Fruit fly (Drosophila melanogaster): ENCODE data around the gene Spindly.

The Spindly gene

dm6 chr2L:3519551-3519950 is 10.6 kb downstream of the Spindly start, which contains the start of the genes CG3213 and CG8851:
TSS of gene CG3213 (minus strand) at chr2L:3519651.
TSS of gene CG8851 (plus strand) at chr2L:3519677.
- TF ChIP-seq Dif (GFP tag; optimal IDR thresholded peaks at IDR 0.05; ENCODE audit: partially characterized antibody), result no peak
- TF ChIP-seq Myc (optimal IDR thresholded peaks at IDR 0.05), result no peak
- no peak for TF ChIP-seq Hnf4 (GFP tag; optimal IDR thresholded peaks at IDR 0.05)
- TF ChIP-seq Hr78 (GFP tag; optimal IDR thresholded peaks at IDR 0.05), result no peak
- TF ChIP-seq ey (GFP tag; optimal IDR thresholded peaks at IDR 0.05), result no peak
- no peak for TF ChIP-seq N (GFP tag; optimal IDR thresholded peaks at IDR 0.05)
- TF ChIP-seq tai (GFP tag; optimal IDR thresholded peaks at IDR 0.05), result no peak
- TF ChIP-seq foxo (GFP tag; optimal IDR thresholded peaks at IDR 0.05), result no peak
- no peak for TF ChIP-seq dmrt93B (GFP tag; optimal IDR thresholded peaks at IDR 0.05)
- TF ChIP-seq Hr83 (GFP tag; optimal IDR thresholded peaks at IDR 0.05; ENCODE audit: poor library complexity, severe bottlenecking), result no peak
- TF ChIP-seq brk (GFP tag; optimal IDR thresholded peaks at IDR 0.05), result no peak
- TF ChIP-seq Rel (GFP tag; optimal IDR thresholded peaks at IDR 0.05), result no peak
- no peak for TF ChIP-seq Rel (tag; optimal IDR thresholded peaks at IDR 0.05)
- TF ChIP-seq psq (GFP tag; optimal IDR thresholded peaks at IDR 0.05), result no peak

DNA sequence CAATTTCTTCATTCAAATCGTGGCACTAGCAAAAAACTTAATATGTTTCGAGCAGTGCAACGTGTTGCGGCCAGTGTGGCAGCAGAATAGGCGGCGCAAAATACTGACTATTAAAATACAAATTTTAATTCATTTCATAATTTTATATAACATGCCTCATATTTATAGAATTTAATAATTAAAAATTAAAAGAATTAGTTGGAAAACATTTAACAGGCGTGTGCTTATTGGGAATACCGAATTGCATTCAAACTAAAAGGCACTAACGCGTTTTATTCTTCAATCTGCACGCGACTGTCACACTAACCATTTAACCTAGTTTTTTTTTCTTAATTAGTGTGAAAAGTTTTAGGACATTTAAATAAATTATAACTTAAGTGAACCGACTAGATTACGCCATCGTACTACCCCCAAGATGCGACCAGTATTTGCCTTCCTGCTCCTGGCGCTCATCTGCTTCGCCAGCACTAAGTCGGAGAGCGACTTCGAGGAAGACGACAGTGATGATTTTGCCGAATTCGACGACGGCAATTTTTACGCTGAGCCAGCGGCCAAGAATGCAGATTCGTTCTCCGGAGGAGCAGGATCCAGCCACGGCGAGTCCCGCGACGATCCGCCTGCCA is 15.4 kb downstream of the Spindly start, which contains the start of the genes LeuRS and CG17593:
Gene LeuRS, minus strand, starts transcription at position 88 of the 623 bp plus-strand sequence.
Gene CG17593, plus strand, starts transcription at position 304 of the 623 bp plus-strand sequence.
- TF ChIP-seq woc (GFP tag; optimal IDR thresholded peaks at IDR 0.05), result no peak
- no peak for TF ChIP-seq CrebA (GFP tag; optimal IDR thresholded peaks at IDR 0.05; ENCODE audit: borderline replicate concordance)
- no peak for TF ChIP-seq CG32264 (GFP tag; optimal IDR thresholded peaks at IDR 0.05)
- TF ChIP-seq Myc (optimal IDR thresholded peaks at IDR 0.05), result peak; percentile 33

DNA sequence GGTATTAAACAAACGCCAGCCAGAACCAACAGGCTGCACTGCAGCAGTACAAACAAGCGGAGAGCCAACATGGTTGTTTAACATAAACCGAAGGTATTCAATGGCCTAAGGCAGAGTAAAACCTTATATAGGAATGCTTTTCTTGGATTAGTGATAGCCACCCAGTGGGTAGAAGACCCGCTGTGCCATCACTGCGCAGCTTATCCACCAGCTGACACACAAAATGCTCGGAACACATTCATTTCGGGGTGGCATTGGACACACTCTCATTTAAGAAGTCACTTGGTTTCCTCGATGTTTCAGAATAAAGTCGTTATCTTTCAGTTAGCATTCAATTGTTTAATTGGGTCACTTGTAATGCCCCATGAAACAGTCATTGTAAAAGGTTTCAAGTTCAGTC is 20.1 kb downstream of the Spindly start, which contains the start of gene CG31954:
Gene CG31954, minus strand, starts transcription at position 101 of the 400 bp plus-strand sequence.
- TF ChIP-seq Mio (GFP tag; optimal IDR thresholded peaks at IDR 0.05), result no peak
- TF ChIP-seq CG9705 (GFP tag; optimal IDR thresholded peaks at IDR 0.05), result no peak
- TF ChIP-seq dsf (GFP tag; optimal IDR thresholded peaks at IDR 0.05; ENCODE audit: borderline replicate concordance), result no peak
- no peak for TF ChIP-seq h (GFP tag; optimal IDR thresholded peaks at IDR 0.05)
- no peak for TF ChIP-seq br (GFP tag; optimal IDR thresholded peaks at IDR 0.05)
- TF ChIP-seq Dfd (GFP tag; optimal IDR thresholded peaks at IDR 0.05), result no peak
- TF ChIP-seq fru (GFP tag; optimal IDR thresholded peaks at IDR 0.05), result no peak
- no peak for TF ChIP-seq CG32264 (GFP tag; optimal IDR thresholded peaks at IDR 0.05)
- no peak for TF ChIP-seq psq (GFP tag; optimal IDR thresholded peaks at IDR 0.05)
- no peak for TF ChIP-seq Dif (GFP tag; optimal IDR thresholded peaks at IDR 0.05; ENCODE audit: partially characterized antibody)
- no peak for TF ChIP-seq dmrt93B (GFP tag; optimal IDR thresholded peaks at IDR 0.05)
- TF ChIP-seq tai (GFP tag; optimal IDR thresholded peaks at IDR 0.05), result no peak
- TF ChIP-seq jim (GFP tag; optimal IDR thresholded peaks at IDR 0.05), result no peak
- TF ChIP-seq Hr83 (GFP tag; optimal IDR thresholded peaks at IDR 0.05; ENCODE audit: poor library complexity, severe bottlenecking), result no peak
- no peak for TF ChIP-seq sv (GFP tag; optimal IDR thresholded peaks at IDR 0.05)
- no peak for TF ChIP-seq lola (GFP tag; optimal IDR thresholded peaks at IDR 0.05)
- no peak for TF ChIP-seq brk (GFP tag; optimal IDR thresholded peaks at IDR 0.05)
- TF ChIP-seq CrebA (GFP tag; optimal IDR thresholded peaks at IDR 0.05; ENCODE audit: borderline replicate concordance), result no peak

DNA sequence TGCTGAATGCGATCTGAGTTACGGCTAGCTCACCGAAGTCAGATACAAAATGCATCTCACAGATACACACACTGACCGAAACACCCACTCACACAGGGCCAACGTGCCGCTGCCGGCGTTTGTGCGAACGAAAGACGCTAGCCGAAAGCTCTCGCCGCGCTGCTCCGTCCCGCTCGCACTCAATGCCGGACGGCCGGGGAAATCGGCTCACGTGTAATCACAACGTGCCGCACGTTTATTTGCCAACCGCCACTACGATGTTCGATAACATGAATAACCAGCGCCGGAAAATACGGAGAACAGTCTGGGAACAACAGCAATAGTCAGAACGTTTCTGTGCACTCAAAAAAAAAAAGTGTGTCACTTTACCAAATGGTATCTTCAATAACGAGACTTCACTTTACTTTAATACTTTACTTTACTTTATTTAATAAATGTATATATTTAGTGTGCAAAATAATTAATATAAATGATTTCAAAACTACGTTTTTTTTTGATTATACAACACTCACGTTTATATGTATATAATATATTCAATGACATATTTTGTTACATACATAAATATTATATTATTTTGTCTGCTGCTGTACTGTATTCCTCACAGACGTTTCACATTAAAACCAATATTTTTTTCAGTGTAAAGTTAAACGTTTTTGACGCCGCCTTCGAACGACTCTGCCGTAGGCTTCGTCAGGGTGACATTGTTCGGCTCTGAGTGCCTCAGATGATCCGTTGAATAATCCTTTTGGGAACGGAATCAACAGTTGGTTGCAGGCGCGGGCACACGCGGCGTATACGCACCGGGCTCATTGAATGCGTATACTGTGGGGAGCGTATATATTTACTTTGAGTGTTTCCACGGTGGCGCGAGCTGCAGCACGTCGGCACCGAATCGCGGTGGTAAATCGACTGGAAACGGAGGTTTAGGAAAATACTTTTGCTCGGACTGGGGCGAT is 22.6 kb downstream of the Spindly start, which contains the start of gene tim:
Gene tim, minus strand, starts transcription at position 911 of the 956 bp plus-strand sequence.
- TF ChIP-seq HLH106 (tag; optimal IDR thresholded peaks at IDR 0.05), result no peak
- no peak for TF ChIP-seq pan (optimal IDR thresholded peaks at IDR 0.05)
- TF ChIP-seq h (GFP tag; optimal IDR thresholded peaks at IDR 0.05), result no peak
- no peak for TF ChIP-seq Abd-B (GFP tag; optimal IDR thresholded peaks at IDR 0.05)
- TF ChIP-seq Myc (optimal IDR thresholded peaks at IDR 0.05), result no peak
- TF ChIP-seq dmrt93B (GFP tag; optimal IDR thresholded peaks at IDR 0.05), result no peak
- no peak for TF ChIP-seq Jra (GFP tag; optimal IDR thresholded peaks at IDR 0.05)
- TF ChIP-seq jim (GFP tag; optimal IDR thresholded peaks at IDR 0.05), result no peak

Data from whole organism, wandering third instar larva.